Worm (Caenorhabditis elegans): Measurements from ENCODE around the gene srv-15.

DNA sequence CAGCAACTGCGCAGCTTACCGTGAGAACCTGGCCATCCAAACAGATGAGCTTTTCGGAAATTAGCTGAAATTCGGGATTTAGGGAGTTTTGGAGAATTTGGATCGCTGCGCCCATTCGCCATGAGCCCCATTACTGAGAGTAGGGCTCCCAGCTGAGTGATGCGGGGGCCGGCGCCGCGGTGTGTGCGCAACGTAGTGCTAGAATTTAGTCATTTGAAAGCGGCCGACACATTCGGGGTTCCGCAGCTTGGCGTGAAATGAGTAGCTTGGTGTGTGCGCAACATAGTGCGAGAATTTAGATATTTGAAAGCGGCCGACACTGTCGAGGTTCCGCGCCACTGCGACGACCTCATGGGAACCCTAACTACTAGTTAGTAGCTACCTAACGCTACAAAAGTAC is 34.4 kb downstream of the srv-15 start:
- TF ChIP-seq tbx-11 (GFP tag; IDR thresholded peaks at IDR 0.05): no peak
- no peak for TF ChIP-seq ama-1 (optimal IDR thresholded peaks at IDR 0.05)
- TF ChIP-seq hmg-4 (GFP tag; optimal IDR thresholded peaks at IDR 0.05): no peak
- no peak for TF ChIP-seq flt-1 (GFP tag; IDR thresholded peaks at IDR 0.05)

Data from whole organism, early embryonic.